Worm (Caenorhabditis elegans): ENCODE results near the gene ten-1.

ce11 chrIII:6798906-6799305 lies 21.8 kb upstream of the ten-1 start:
- no peak for TF ChIP-seq zip-8 (tag; optimal IDR thresholded peaks at IDR 0.05)
- no peak for TF ChIP-seq nhr-76 (tag; optimal IDR thresholded peaks at IDR 0.05)
